Worm (Caenorhabditis elegans): ENCODE data around the gene C44C1.6.

Gene C44C1.6

DNA sequence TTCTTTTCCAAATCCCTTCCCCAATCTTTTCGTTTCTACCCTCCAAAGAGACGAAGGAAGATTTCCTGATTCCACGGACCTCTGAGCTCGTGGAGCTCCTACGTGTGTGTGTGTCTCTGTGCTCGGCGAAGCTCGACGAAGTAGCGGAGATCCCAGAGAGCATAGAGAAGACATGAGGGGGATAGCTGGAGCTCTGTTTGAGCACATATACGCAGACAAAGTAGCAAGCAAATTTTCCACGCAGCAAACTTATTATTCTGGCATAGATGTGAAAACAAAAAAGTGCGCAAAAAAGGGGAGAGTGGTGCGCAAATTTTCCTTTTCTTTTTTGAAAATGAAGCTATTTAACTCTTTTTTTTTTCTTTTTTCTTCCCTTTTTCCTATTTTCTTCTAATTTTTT lies 37.2 kb downstream of the C44C1.6 start:
- TF ChIP-seq hmbx-1 (tag; optimal IDR thresholded peaks at IDR 0.05): no peak
- TF ChIP-seq F13C5.2 (tag; optimal IDR thresholded peaks at IDR 0.05): peak; percentile 21

DNA sequence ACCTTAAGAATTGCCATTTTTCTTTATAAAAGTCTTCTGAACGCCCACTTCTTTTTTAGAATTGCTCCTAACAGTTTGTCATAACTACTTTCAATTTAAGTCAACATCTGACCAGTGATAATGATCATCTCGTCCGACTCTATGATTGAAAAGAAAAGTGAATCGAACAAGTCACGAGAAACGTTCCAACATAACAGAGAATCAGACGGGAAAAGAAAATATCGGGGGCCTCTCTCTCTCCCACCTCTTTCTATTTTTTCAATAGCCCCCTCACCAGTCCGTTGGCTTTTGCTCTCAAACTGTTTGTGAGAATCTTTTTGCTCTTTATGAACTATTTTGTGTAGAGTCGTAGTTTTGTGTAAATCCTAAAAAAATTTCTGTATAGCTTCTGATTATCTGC lies 42.4 kb downstream of the C44C1.6 start:
- TF ChIP-seq hmbx-1 (tag; optimal IDR thresholded peaks at IDR 0.05) (no peak), pes-1 (GFP tag; IDR thresholded peaks at IDR 0.05) (no peak), hnd-1 (tag; optimal IDR thresholded peaks at IDR 0.05) (no peak), aly-1 (tag; optimal IDR thresholded peaks at IDR 0.05) (no peak), B0310.2 (tag; optimal IDR thresholded peaks at IDR 0.05) (no peak)

DNA sequence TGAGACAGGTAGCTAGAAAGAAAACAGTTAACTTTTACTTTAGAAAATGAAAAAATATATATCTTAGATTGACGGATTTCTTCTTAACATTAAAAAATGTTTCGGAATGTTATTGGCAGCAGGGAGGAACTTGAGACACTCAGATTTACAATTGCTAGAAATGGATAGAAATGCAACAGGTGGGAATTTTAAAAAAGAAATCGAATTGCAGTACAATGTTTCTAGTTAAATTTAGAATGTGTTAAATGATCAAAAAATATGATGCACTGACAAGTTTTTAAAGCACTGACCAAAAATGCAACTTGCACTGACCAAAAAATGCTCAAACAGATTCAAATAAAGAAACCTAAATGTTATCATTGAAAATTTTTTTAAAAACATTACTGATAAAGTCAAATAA lies 43.9 kb downstream of the C44C1.6 start:
- TF ChIP-seq ceh-13 (GFP tag; optimal IDR thresholded peaks at IDR 0.05): no peak
- TF ChIP-seq tbx-11 (GFP tag; IDR thresholded peaks at IDR 0.05): no peak

- TF ChIP-seq scrt-1 (GFP tag; IDR thresholded peaks at IDR 0.05): no peak
- TF ChIP-seq tbx-37 (GFP tag; conservative IDR thresholded peaks at IDR 0.05): no peak
- no peak for TF ChIP-seq B0310.2 (tag; optimal IDR thresholded peaks at IDR 0.05)
- TF ChIP-seq flt-1 (GFP tag; IDR thresholded peaks at IDR 0.05): no peak
- TF ChIP-seq sea-1 (GFP tag; conservative IDR thresholded peaks at IDR 0.05): no peak
- no peak for TF ChIP-seq tra-4 (tag; optimal IDR thresholded peaks at IDR 0.05)
- no peak for TF ChIP-seq hmbx-1 (tag; optimal IDR thresholded peaks at IDR 0.05)
- TF ChIP-seq ceh-13 (GFP tag; optimal IDR thresholded peaks at IDR 0.05): no peak
- TF ChIP-seq ets-7 (tag; optimal IDR thresholded peaks at IDR 0.05): no peak
- TF ChIP-seq ama-1 (optimal IDR thresholded peaks at IDR 0.05): no peak
- TF ChIP-seq tbx-11 (GFP tag; IDR thresholded peaks at IDR 0.05): no peak
Measured at ce11 chrX:924495-925008, 45.5 kb downstream of the C44C1.6 start, which contains the start of the genes pifk-1 and tbc-11. Gene pifk-1, minus strand, starts transcription at chrX:924511. Gene tbc-11, plus strand, starts transcription at chrX:924958.

Measured in whole organism, early embryonic.